Worm (Caenorhabditis elegans): ENCODE measurements around the gene Y52E8A.3.

ce11 chrII:4306921-4307630 lies at the start of gene Y52E8A.3:
- no peak for TF ChIP-seq klf-2 (GFP tag; conservative IDR thresholded peaks at IDR 0.05)
- TF ChIP-seq tab-1 (GFP tag; IDR thresholded peaks at IDR 0.05) = no peak
- TF ChIP-seq ztf-23 (GFP tag; IDR thresholded peaks at IDR 0.05) = no peak
- no peak for TF ChIP-seq ztf-29 (GFP tag; IDR thresholded peaks at IDR 0.05)

Measured in whole organism, midembryonic.